Worm (Caenorhabditis elegans) whole organism, L4 larva: ENCODE results near the gene F36G9.7.

ENCODE experiments used
- D1046.2 ChIP-seq: fragments of 200-800 bp; sonication (Bioruptor generic); IDR thresholded peaks from 2 replicates; pipeline ENCODE4 v1.3.6; 2022; ENCODE audit warnings: missing genetic modification characterization, missing compliant biosample characterization
- F26F4.8 ChIP-seq: fragments of 200-800 bp; sonication (Bioruptor generic); conservative IDR thresholded peaks from 2 replicates; pipeline ENCODE4 v1.3.6; 2022; ENCODE audit warnings: missing genetic modification characterization, missing compliant biosample characterization
- R02D3.7 ChIP-seq: fragments of 150-350 bp; sonication (generic microtip); optimal IDR thresholded peaks from 3 replicates; lab custom pipeline; 2014; ENCODE audit warnings: missing biosample characterization, missing genetic modification characterization
- T26A8.4 ChIP-seq: fragments of 200-800 bp; sonication (Bioruptor generic); IDR thresholded peaks from 2 replicates; pipeline ENCODE4 v1.3.6; 2022; ENCODE audit warnings: missing genetic modification characterization, missing compliant biosample characterization
- Y75B8A.6 ChIP-seq: fragments of 200-800 bp; sonication (Bioruptor generic); IDR thresholded peaks from 2 replicates; pipeline ENCODE4 v1.3.6; 2022; ENCODE audit warnings: missing genetic modification reagents, missing genetic modification characterization, missing compliant biosample characterization
- aly-2 ChIP-seq: sonication (generic microtip); optimal IDR thresholded peaks from 2 replicates; lab custom pipeline; 2018; ENCODE audit warnings: missing biosample characterization, missing genetic modification characterization
- ama-1 ChIP-seq: fragments of 150-350 bp; optimal IDR thresholded peaks from 2 replicates; lab custom pipeline; 2014; ENCODE audit warnings: inconsistent platforms, mixed read lengths
- ceh-28 ChIP-seq: fragments of 150-350 bp; optimal IDR thresholded peaks from 2 replicates; lab custom pipeline; 2014; ENCODE audit warnings: missing biosample characterization, missing genetic modification reagents, missing genetic modification characterization
- ces-1 ChIP-seq: fragments of 150-350 bp; sonication (generic microtip); optimal IDR thresholded peaks from 4 replicates; lab custom pipeline; 2014; ENCODE audit warnings: missing biosample characterization, missing genetic modification reagents, missing genetic modification characterization
- ctbp-1 ChIP-seq: fragments of 200-800 bp; sonication (Bioruptor generic); IDR thresholded peaks from 2 replicates; pipeline ENCODE4 v1.3.6; 2022; ENCODE audit warnings: missing genetic modification reagents, missing genetic modification characterization, missing compliant biosample characterization
- daf-16 ChIP-seq, 3 experiments: sonication (generic microtip); optimal IDR thresholded peaks; 2 replicates each; lab custom pipeline; 2016 to 2017; ENCODE audit warnings: missing genetic modification characterization in 3 of 3, missing genetic modification reagents in 3 of 3, mild to moderate bottlenecking in 2 of 3, missing compliant biosample characterization in 2 of 3, missing biosample characterization in 1 of 3, moderate library complexity in 1 of 3
- dmd-6 ChIP-seq: fragments of 200-800 bp; sonication (Bioruptor generic); IDR thresholded peaks from 2 replicates; pipeline ENCODE4 v1.3.6; 2022; ENCODE audit warnings: missing genetic modification reagents, missing genetic modification characterization, missing compliant biosample characterization
- dve-1 ChIP-seq: sonication (generic microtip); optimal IDR thresholded peaks from 2 replicates; lab custom pipeline; 2017; ENCODE audit warnings: antibody characterized with exemption, mild to moderate bottlenecking, missing genetic modification characterization, missing compliant biosample characterization; ENCODE audit not compliant: insufficient read depth
- fkh-10 ChIP-seq: fragments of 150-350 bp; optimal IDR thresholded peaks from 2 replicates; lab custom pipeline; 2014; ENCODE audit warnings: missing biosample characterization, missing genetic modification reagents, missing genetic modification characterization
- hlh-11 ChIP-seq: fragments of 200-800 bp; sonication (Bioruptor generic); optimal IDR thresholded peaks from 2 replicates; lab custom pipeline; 2018; ENCODE audit warnings: mild to moderate bottlenecking, missing genetic modification characterization, missing compliant biosample characterization
- jun-1 ChIP-seq: fragments of 150-350 bp; optimal IDR thresholded peaks from 2 replicates; lab custom pipeline; 2014; ENCODE audit warnings: missing biosample characterization, missing genetic modification reagents, missing genetic modification characterization
- lim-7 ChIP-seq: fragments of 200-800 bp; sonication (Bioruptor generic); IDR thresholded peaks from 2 replicates; pipeline ENCODE4 v1.3.6; 2022; ENCODE audit warnings: missing genetic modification characterization, missing compliant biosample characterization
- lin-13 ChIP-seq: fragments of 150-350 bp; optimal IDR thresholded peaks from 2 replicates; lab custom pipeline; 2014; ENCODE audit warnings: missing biosample characterization, missing genetic modification reagents, missing genetic modification characterization
- lin-39 ChIP-seq: fragments of 150-350 bp; optimal IDR thresholded peaks from 2 replicates; lab custom pipeline; 2014; ENCODE audit warnings: missing biosample characterization, missing genetic modification reagents, missing genetic modification characterization
- mep-1 ChIP-seq: fragments of 150-350 bp; sonication (generic microtip); optimal IDR thresholded peaks from 3 replicates; lab custom pipeline; 2014; ENCODE audit warnings: missing biosample characterization, missing genetic modification characterization
- nhr-10 ChIP-seq: fragments of 150-350 bp; optimal IDR thresholded peaks from 2 replicates; lab custom pipeline; 2014; ENCODE audit warnings: missing biosample characterization, missing genetic modification characterization
- nhr-102 ChIP-seq: sonication (generic microtip); optimal IDR thresholded peaks from 2 replicates; lab custom pipeline; 2016; ENCODE audit warnings: mild to moderate bottlenecking, missing genetic modification characterization, moderate library complexity, missing compliant biosample characterization
- nhr-237 ChIP-seq: sonication (generic microtip); optimal IDR thresholded peaks from 2 replicates; lab custom pipeline; 2017; ENCODE audit warnings: missing biosample characterization, missing genetic modification characterization
- nhr-25 ChIP-seq: sonication (generic microtip); optimal IDR thresholded peaks from 2 replicates; lab custom pipeline; 2017; ENCODE audit warnings: missing genetic modification characterization, mild to moderate bottlenecking, missing compliant biosample characterization, antibody characterized with exemption, moderate library complexity, borderline replicate concordance; ENCODE audit not compliant: insufficient read depth
- nhr-28 ChIP-seq: fragments of 150-350 bp; optimal IDR thresholded peaks from 2 replicates; lab custom pipeline; 2014; ENCODE audit warnings: missing biosample characterization, missing genetic modification characterization
- nhr-48 ChIP-seq: sonication (generic microtip); optimal IDR thresholded peaks from 2 replicates; lab custom pipeline; 2016; ENCODE audit warnings: mild to moderate bottlenecking, missing genetic modification characterization, missing compliant biosample characterization
- nhr-77 ChIP-seq: fragments of 150-350 bp; optimal IDR thresholded peaks from 2 replicates; lab custom pipeline; 2014; ENCODE audit warnings: missing biosample characterization, missing genetic modification characterization
- pha-4 ChIP-seq, 2 experiments: fragments of 150-350 bp in 1 of 2; fragments of 200-800 bp in 1 of 2; sonication (Bioruptor generic) in 1 of 2; IDR thresholded peaks in 1 of 2; optimal IDR thresholded peaks in 1 of 2; 2 replicates each; pipeline versions ENCODE4 v1.3.6 to Lab custom; 2014 to 2022; ENCODE audit warnings: missing genetic modification characterization in 2 of 2, missing genetic modification reagents in 2 of 2, missing biosample characterization in 1 of 2, missing compliant biosample characterization in 1 of 2
- php-3 ChIP-seq: fragments of 200-800 bp; sonication (Bioruptor generic); IDR thresholded peaks from 2 replicates; pipeline ENCODE4 v1.3.6; 2022; ENCODE audit warnings: missing genetic modification reagents, missing genetic modification characterization, missing compliant biosample characterization
- pqm-1 ChIP-seq: sonication (generic microtip); optimal IDR thresholded peaks from 2 replicates; lab custom pipeline; 2017; ENCODE audit warnings: missing biosample characterization, missing genetic modification characterization
- rbr-2 ChIP-seq: sonication (generic microtip); optimal IDR thresholded peaks from 2 replicates; lab custom pipeline; 2016; ENCODE audit warnings: missing genotype, missing genetic modification characterization, missing compliant biosample characterization
- saeg-2 ChIP-seq: fragments of 200-800 bp; sonication (Bioruptor generic); IDR thresholded peaks from 2 replicates; pipeline ENCODE4 v1.3.6; 2022; ENCODE audit warnings: missing genetic modification reagents, missing genetic modification characterization, missing compliant biosample characterization
- skn-1 ChIP-seq: fragments of 150-350 bp; optimal IDR thresholded peaks from 2 replicates; lab custom pipeline; 2014; ENCODE audit warnings: missing biosample characterization, missing genetic modification characterization
- snpc-4 ChIP-seq: fragments of 150-350 bp; optimal IDR thresholded peaks from 2 replicates; lab custom pipeline; 2014; ENCODE audit warnings: missing biosample characterization, missing genetic modification characterization
- tra-1 ChIP-seq: fragments of 200-800 bp; sonication (Bioruptor generic); IDR thresholded peaks from 2 replicates; pipeline ENCODE4 v1.3.6; 2022; ENCODE audit warnings: missing genetic modification reagents, missing genetic modification characterization, missing compliant biosample characterization
- unc-62 ChIP-seq, 3 experiments: fragments of 150-350 bp in 1 of 3; sonication (generic microtip); optimal IDR thresholded peaks in 2 of 3; peaks in 1 of 3; 1 replicate in 1 of 3; 2 replicates in 2 of 3; lab custom pipeline; 2014 to 2017; ENCODE audit warnings: missing biosample characterization in 3 of 3, missing genetic modification characterization in 3 of 3, missing genetic modification reagents in 3 of 3, missing genotype in 1 of 3
- zfp-3 ChIP-seq: fragments of 200-800 bp; sonication (Bioruptor generic); conservative IDR thresholded peaks from 2 replicates; pipeline ENCODE4 v1.3.6; 2022; ENCODE audit warnings: missing genetic modification reagents, missing genetic modification characterization, missing compliant biosample characterization
- zip-2 ChIP-seq: fragments of 150-350 bp; optimal IDR thresholded peaks from 2 replicates; lab custom pipeline; 2014; ENCODE audit warnings: missing biosample characterization, missing genetic modification characterization

F36G9.7 gene

DNA sequence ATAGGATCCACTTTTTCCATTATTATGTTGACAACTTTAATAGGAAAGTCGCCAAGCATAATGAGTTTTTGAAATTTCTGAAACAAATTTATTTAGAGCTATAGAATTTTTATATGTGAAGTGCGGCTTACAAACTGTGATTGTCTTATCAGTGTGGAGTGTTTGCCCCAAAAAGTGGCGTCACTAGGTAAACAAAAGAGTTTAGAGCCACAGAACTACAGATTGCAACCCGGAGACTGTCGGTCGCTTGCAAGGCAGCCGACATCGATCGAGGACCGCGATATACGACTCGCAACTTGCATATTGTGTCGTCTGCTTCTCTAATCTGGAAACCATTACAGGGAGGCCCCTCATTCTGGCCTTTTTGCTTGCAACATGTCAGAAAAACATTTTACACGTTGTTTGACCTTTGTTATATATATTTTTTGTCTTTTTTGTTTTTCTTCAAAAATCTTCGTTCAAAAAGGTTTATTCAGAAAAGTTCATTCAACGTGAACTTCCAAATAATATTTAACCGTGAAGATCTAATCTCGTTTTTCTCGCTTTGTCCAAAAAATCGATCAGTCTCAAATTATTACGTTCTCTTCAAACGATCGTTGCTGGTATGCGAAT is 13.3 kb upstream of the F36G9.7 start, which contains the start of the genes fbxa-99 and F36G9.13:
Gene fbxa-99 (minus strand): TSS at position 122 of the 612 bp plus-strand sequence.
Gene F36G9.13 (plus strand): TSS at position 562 of the 612 bp plus-strand sequence.
- TF ChIP-seq dve-1 (tag; lab: Kevin White, UChicago), result no peak
- no peak for TF ChIP-seq nhr-237 (tag; lab: Kevin White, UChicago)
- no peak for TF ChIP-seq unc-62 (GFP tag; optimal IDR thresholded peaks at IDR 0.05 in 1 of 2; lab: Kevin White, UChicago)
- no peak for TF ChIP-seq unc-62 (tag; optimal IDR thresholded peaks at IDR 0.05; lab: Kevin White, UChicago)
- no peak for TF ChIP-seq aly-2 (tag; lab: Kevin White, UChicago)
- TF ChIP-seq lim-7 (GFP tag; lab: Robert Waterston, UW), result no peak
- no peak for TF ChIP-seq lin-39 (tag; lab: Kevin White, UChicago)
- no peak for TF ChIP-seq ceh-28
- TF ChIP-seq rbr-2, result no peak
- peak; percentile 34 for TF ChIP-seq pqm-1 (tag; lab: Kevin White, UChicago)
- TF ChIP-seq dmd-6, result peak; percentile 41
- no peak for TF ChIP-seq ctbp-1
- TF ChIP-seq F26F4.8 (GFP tag; lab: Robert Waterston, UW), result no peak
- no peak for TF ChIP-seq saeg-2 (GFP tag; lab: Robert Waterston, UW)
- no peak for TF ChIP-seq fkh-10 (GFP tag; lab: Kevin White, UChicago)
- TF ChIP-seq zfp-3 (GFP tag; lab: Robert Waterston, UW), result no peak
- no peak for TF ChIP-seq Y75B8A.6 (GFP tag; lab: Robert Waterston, UW)
- no peak for TF ChIP-seq T26A8.4 (GFP tag; lab: Robert Waterston, UW)
- no peak for TF ChIP-seq daf-16 (GFP tag; optimal IDR thresholded peaks at IDR 0.05; lab: Kevin White, UChicago)
- TF ChIP-seq daf-16 (tag; optimal IDR thresholded peaks at IDR 0.05; lab: Kevin White, UChicago), result peak; percentile 72
- no peak for TF ChIP-seq nhr-25
- TF ChIP-seq R02D3.7, result no peak
- no peak for TF ChIP-seq nhr-10
- TF ChIP-seq snpc-4 (tag; lab: Kevin White, UChicago), result no peak
- no peak for TF ChIP-seq D1046.2 (GFP tag; lab: Robert Waterston, UW)
- no peak for TF ChIP-seq mep-1 (tag; lab: Kevin White, UChicago)
- TF ChIP-seq lin-13 (GFP tag; lab: Kevin White, UChicago), result peak; percentile 22
- TF ChIP-seq nhr-102 (tag; lab: Kevin White, UChicago), result no peak
- TF ChIP-seq ama-1, result no peak
- TF ChIP-seq hlh-11, result peak; percentile 21
- TF ChIP-seq nhr-28 (tag; lab: Kevin White, UChicago), result peak; percentile 48
- no peak for TF ChIP-seq pha-4 (GFP tag; IDR thresholded peaks at IDR 0.05; lab: Robert Waterston, UW)
- TF ChIP-seq pha-4 (tag; optimal IDR thresholded peaks at IDR 0.05; lab: Kevin White, UChicago), result no peak
- no peak for TF ChIP-seq zip-2 (tag; lab: Kevin White, UChicago)
- TF ChIP-seq nhr-77, result peak; percentile 21
- TF ChIP-seq jun-1 (tag; lab: Kevin White, UChicago), result no peak

DNA sequence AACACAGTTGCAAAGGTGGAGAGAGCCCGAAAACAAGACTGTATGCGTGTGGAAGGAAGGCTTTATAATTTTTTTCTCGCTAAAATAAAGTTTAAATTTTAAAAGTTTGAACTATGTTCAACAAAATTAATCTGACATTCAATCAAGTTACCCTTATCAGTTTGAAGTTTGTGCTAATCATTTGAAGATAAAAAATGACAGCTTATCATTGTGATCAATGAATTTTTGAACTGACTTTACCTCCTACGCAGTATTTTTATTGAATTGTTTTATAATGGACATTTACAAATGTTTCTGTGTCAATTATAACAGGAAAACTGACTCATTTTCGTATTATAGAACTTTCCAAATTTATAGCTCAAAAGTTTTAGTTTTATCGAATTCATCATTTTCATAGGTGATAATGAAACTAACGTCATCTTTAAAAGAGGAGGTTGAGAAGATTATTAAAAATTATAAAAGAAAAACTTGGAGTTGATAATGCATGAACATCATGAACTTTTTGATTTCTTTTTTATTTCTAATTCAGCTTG is 8.7 kb upstream of the F36G9.7 start, which contains the start of gene oac-20:
Gene oac-20 (plus strand): TSS at position 483 of the 533 bp plus-strand sequence.
- TF ChIP-seq ces-1 (GFP tag; lab: Kevin White, UChicago) (no peak), pqm-1 (tag; lab: Kevin White, UChicago) (peak; percentile 90), tra-1 (GFP tag; lab: Robert Waterston, UW) (0 out of 2 replicates have a peak, but pooled peaks have one; percentile 58), skn-1 (no peak), nhr-77 (peak; percentile 61), php-3 (GFP tag; lab: Robert Waterston, UW) (peak; percentile 66), nhr-48 (tag; lab: Kevin White, UChicago) (peak; percentile 16), dmd-6 (peak; percentile 96)
- TF ChIP-seq, all 104 proteins: peak for 6
